Fruit fly (Drosophila melanogaster) whole organism, pupa: ENCODE results near the gene CAH7.

Experiments
- CG10348 ChIP-seq: fragments of 200-800 bp; sonication (Bioruptor generic); IDR thresholded peaks from 2 replicates; pipeline ENCODE4 v1.3.6; 2022; ENCODE audit warnings: missing biosample characterization, missing genetic modification characterization
- CG12605 ChIP-seq: fragments of 200-800 bp; sonication (Bioruptor generic); IDR thresholded peaks from 2 replicates; pipeline ENCODE4 v1.3.6; 2022; ENCODE audit warnings: missing biosample characterization, missing genetic modification characterization
- CG13204 ChIP-seq: fragments of 200-800 bp; sonication (Bioruptor generic); optimal IDR thresholded peaks from 2 replicates; lab custom pipeline; 2018; ENCODE audit warnings: missing biosample characterization, mild to moderate bottlenecking, missing genetic modification characterization, moderate library complexity
- CG14655 ChIP-seq: fragments of 200-800 bp; sonication (Bioruptor generic); optimal IDR thresholded peaks from 3 replicates; lab custom pipeline; 2017; ENCODE audit warnings: mild to moderate bottlenecking, missing biosample characterization, missing genetic modification reagents, missing genetic modification characterization
- CG15710 ChIP-seq: fragments of 200-800 bp; sonication (Bioruptor generic); optimal IDR thresholded peaks from 2 replicates; lab custom pipeline; 2018; ENCODE audit warnings: missing biosample characterization, mild to moderate bottlenecking, missing genetic modification characterization, moderate library complexity
- CG17806 ChIP-seq: fragments of 200-800 bp; sonication (Bioruptor generic); optimal IDR thresholded peaks from 2 replicates; lab custom pipeline; 2018; ENCODE audit warnings: missing biosample characterization, mild to moderate bottlenecking, missing genetic modification characterization, moderate library complexity
- CG32121 ChIP-seq: fragments of 200-800 bp; sonication (Bioruptor generic); IDR thresholded peaks from 2 replicates; pipeline ENCODE4 v1.3.6; 2022; ENCODE audit warnings: missing biosample characterization, missing genetic modification characterization
- CG34367 ChIP-seq: fragments of 200-800 bp; sonication (Bioruptor generic); optimal IDR thresholded peaks from 2 replicates; lab custom pipeline; 2018; ENCODE audit warnings: missing biosample characterization, mild to moderate bottlenecking, missing genetic modification characterization
- CG4496 ChIP-seq: fragments of 200-800 bp; sonication (Bioruptor generic); IDR thresholded peaks from 3 replicates; pipeline ENCODE4 v1.3.6; 2022; ENCODE audit warnings: missing biosample characterization, missing genetic modification characterization
- CG8159 ChIP-seq: fragments of 200-800 bp; sonication (Bioruptor generic); optimal IDR thresholded peaks from 3 replicates; lab custom pipeline; 2018; ENCODE audit warnings: missing biosample characterization, mild to moderate bottlenecking, missing genetic modification characterization, moderate library complexity
- CG8301 ChIP-seq: fragments of 200-800 bp; sonication (Bioruptor generic); optimal IDR thresholded peaks from 2 replicates; lab custom pipeline; 2018; ENCODE audit warnings: missing biosample characterization, mild to moderate bottlenecking, missing genetic modification characterization
- CG9948 ChIP-seq: fragments of 200-800 bp; sonication (Bioruptor generic); optimal IDR thresholded peaks from 2 replicates; lab custom pipeline; 2018; ENCODE audit warnings: missing biosample characterization, mild to moderate bottlenecking, missing genetic modification characterization, moderate library complexity
- D1 ChIP-seq: fragments of 200-800 bp; sonication (Bioruptor generic); optimal IDR thresholded peaks from 2 replicates; lab custom pipeline; 2018; ENCODE audit warnings: missing biosample characterization, mild to moderate bottlenecking, missing genetic modification characterization, moderate library complexity
- EcR ChIP-seq: fragments of 200-800 bp; sonication (Bioruptor generic); optimal IDR thresholded peaks from 3 replicates; lab custom pipeline; 2019; ENCODE audit warnings: missing biosample characterization, missing genetic modification characterization, mild to moderate bottlenecking, moderate library complexity, missing genetic modification reagents
- Ets98B ChIP-seq: fragments of 200-800 bp; sonication (Bioruptor generic); IDR thresholded peaks from 2 replicates; pipeline ENCODE4 v1.3.6; 2022; ENCODE audit warnings: missing biosample characterization, missing genetic modification characterization
- Pif1A ChIP-seq: fragments of 200-800 bp; sonication (Bioruptor generic); optimal IDR thresholded peaks from 3 replicates; lab custom pipeline; 2016; ENCODE audit warnings: missing biosample characterization, missing genetic modification characterization
- Pif1B ChIP-seq: fragments of 200-800 bp; sonication (Bioruptor generic); optimal IDR thresholded peaks from 3 replicates; lab custom pipeline; 2016; ENCODE audit warnings: missing biosample characterization, missing genetic modification characterization
- Snoo ChIP-seq: fragments of 200-800 bp; sonication (Bioruptor generic); optimal IDR thresholded peaks from 3 replicates; lab custom pipeline; 2017; ENCODE audit warnings: missing biosample characterization, mild to moderate bottlenecking, missing genetic modification characterization, inconsistent platforms
- fd96Ca ChIP-seq: fragments of 200-800 bp; sonication (Bioruptor generic); IDR thresholded peaks from 3 replicates; pipeline ENCODE4 v1.3.6; 2022; ENCODE audit warnings: missing biosample characterization, missing genetic modification characterization
- gl ChIP-seq: fragments of 200-800 bp; sonication (Bioruptor generic); optimal IDR thresholded peaks from 2 replicates; lab custom pipeline; 2018; ENCODE audit warnings: missing biosample characterization, mild to moderate bottlenecking, missing genetic modification characterization
- rn ChIP-seq: fragments of 200-800 bp; sonication (Bioruptor generic); IDR thresholded peaks from 2 replicates; pipeline ENCODE4 v1.3.6; 2022; ENCODE audit warnings: missing biosample characterization, missing genetic modification characterization

Gene CAH7

DNA sequence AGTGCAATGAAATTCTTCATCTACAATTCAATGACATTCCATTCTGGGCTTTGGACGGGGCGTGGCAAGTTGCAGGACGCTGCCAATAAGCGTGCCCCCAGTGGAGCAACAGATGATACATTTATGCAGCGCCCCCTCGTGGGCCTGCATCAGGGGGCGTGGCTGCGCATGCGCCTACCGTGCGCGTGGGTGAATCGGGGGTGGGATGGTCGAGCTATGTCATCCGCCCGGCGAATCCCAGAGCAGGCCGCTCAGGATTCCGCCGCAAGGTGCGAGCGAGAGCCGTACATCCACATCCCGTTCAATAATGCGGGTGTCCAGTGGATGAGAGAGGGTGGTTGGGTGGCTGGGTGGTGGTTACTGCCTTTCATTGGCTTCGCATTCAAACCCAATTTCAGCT lies 41.8 kb upstream of the CAH7 start:
- no peak for TF ChIP-seq CG34367 (tag; lab: Kevin White, UChicago)
- no peak for TF ChIP-seq CG14655 (GFP tag; lab: Kevin White, UChicago)
- TF ChIP-seq CG15710 (tag; lab: Kevin White, UChicago): no peak
- no peak for TF ChIP-seq fd96Ca (GFP tag; lab: Robert Waterston, UW)
- no peak for TF ChIP-seq Pif1A (GFP tag; lab: Kevin White, UChicago)
- TF ChIP-seq Pif1B: no peak
- TF ChIP-seq CG13204 (GFP tag; lab: Kevin White, UChicago): no peak
- no peak for TF ChIP-seq gl
- TF ChIP-seq CG9948: no peak
- TF ChIP-seq CG12605 (GFP tag; lab: Robert Waterston, UW): no peak
- no peak for TF ChIP-seq EcR (GFP tag; lab: Kevin White, UChicago)
- no peak for TF ChIP-seq rn (GFP tag; lab: Robert Waterston, UW)
- TF ChIP-seq CG32121 (GFP tag; lab: Robert Waterston, UW): no peak
- no peak for TF ChIP-seq Ets98B (GFP tag; lab: Robert Waterston, UW)
- TF ChIP-seq D1 (tag; lab: Kevin White, UChicago): no peak
- TF ChIP-seq CG8159: no peak
- TF ChIP-seq CG17806 (tag; lab: Kevin White, UChicago): no peak
- TF ChIP-seq CG10348: no peak

DNA sequence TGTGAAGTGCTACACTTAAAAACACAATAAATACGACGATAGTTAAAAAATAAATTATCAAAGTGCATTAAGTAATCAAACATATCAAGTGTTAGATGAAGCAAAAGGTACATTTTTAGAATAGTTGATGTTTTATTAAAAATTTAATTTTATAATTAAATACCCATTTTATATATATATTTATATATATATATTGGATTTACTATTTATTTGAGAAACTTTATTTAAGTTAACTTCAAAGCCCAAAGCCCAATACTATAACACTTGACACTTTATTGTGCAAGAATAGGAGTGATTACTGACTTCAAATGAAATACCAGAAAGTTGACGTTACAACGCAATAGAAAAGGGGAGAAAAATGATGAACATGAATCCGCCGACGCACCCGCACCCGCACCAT lies 41.2 kb upstream of the CAH7 start, which contains the start of gene nerfin-2:
Gene nerfin-2 (plus strand): TSS at position 301 of the 400 bp plus-strand sequence.
- no peak for TF ChIP-seq CG9948
- TF ChIP-seq Ets98B (GFP tag; lab: Robert Waterston, UW): no peak
- no peak for TF ChIP-seq CG14655 (GFP tag; lab: Kevin White, UChicago)
- no peak for TF ChIP-seq CG34367 (tag; lab: Kevin White, UChicago)
- no peak for TF ChIP-seq CG17806 (tag; lab: Kevin White, UChicago)
- no peak for TF ChIP-seq CG8301 (tag; lab: Kevin White, UChicago)
- no peak for TF ChIP-seq rn (GFP tag; lab: Robert Waterston, UW)
- no peak for TF ChIP-seq Snoo
- no peak for TF ChIP-seq CG8159
- TF ChIP-seq CG12605 (GFP tag; lab: Robert Waterston, UW): no peak
- TF ChIP-seq fd96Ca (GFP tag; lab: Robert Waterston, UW): no peak

DNA sequence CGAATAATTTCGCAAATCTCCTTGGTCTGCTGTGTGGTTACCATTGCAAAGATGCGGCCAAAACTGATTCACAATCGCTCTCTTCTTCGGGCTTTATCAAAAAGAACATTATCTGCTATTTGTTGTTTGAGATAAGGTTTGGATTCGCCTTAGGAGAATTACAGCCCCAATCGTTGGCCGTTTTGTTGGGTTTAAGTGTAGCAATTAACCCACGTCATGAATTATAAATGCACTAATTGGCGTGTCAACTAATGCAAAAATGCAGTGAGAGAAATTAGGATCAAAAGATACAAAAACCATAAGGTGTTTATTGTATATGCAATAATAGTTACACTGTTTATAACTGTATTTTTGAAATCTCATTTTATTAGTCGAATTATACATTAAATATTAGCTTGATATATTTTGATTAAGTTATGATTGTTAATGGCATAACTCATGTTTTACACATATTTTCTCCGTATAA lies 36.7 kb upstream of the CAH7 start, which contains the start of gene Alp13:
Gene Alp13 (minus strand): TSS at position 51 of the 466 bp plus-strand sequence.
- TF ChIP-seq Pif1A (GFP tag; lab: Kevin White, UChicago): no peak
- TF ChIP-seq EcR (GFP tag; lab: Kevin White, UChicago): no peak
- TF ChIP-seq CG8301 (tag; lab: Kevin White, UChicago): no peak
- no peak for TF ChIP-seq CG8159
- no peak for TF ChIP-seq D1 (tag; lab: Kevin White, UChicago)
- TF ChIP-seq rn (GFP tag; lab: Robert Waterston, UW): no peak
- TF ChIP-seq Snoo: no peak
- TF ChIP-seq CG34367 (tag; lab: Kevin White, UChicago): no peak
- no peak for TF ChIP-seq CG4496 (GFP tag; lab: Robert Waterston, UW)
- no peak for TF ChIP-seq gl
- TF ChIP-seq CG14655 (GFP tag; lab: Kevin White, UChicago): no peak
- no peak for TF ChIP-seq CG17806 (tag; lab: Kevin White, UChicago)
- no peak for TF ChIP-seq CG13204 (GFP tag; lab: Kevin White, UChicago)
- no peak for TF ChIP-seq CG9948
- TF ChIP-seq Ets98B (GFP tag; lab: Robert Waterston, UW): no peak
- no peak for TF ChIP-seq fd96Ca (GFP tag; lab: Robert Waterston, UW)
- TF ChIP-seq Pif1B: no peak
- TF ChIP-seq CG12605 (GFP tag; lab: Robert Waterston, UW): no peak
- TF ChIP-seq CG10348: no peak
- no peak for TF ChIP-seq CG32121 (GFP tag; lab: Robert Waterston, UW)

DNA sequence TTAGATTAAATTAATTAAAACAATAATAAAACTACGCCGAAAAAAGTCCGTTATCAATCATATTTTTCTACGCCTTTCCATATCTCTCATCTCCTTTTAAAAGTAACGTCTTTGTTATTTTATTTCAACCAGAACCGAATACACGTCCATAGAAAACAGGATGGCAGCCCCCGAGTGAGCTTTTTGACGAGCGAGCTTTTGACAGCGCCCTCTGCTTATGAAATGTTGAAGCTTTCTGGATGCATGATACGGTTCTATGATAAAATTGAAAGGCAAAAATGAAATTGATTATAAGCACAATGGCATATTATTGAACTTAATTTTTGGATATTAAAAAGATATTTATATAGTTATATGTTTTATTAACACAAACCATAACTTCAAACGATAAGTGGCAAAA lies 35.4 kb upstream of the CAH7 start:
- no peak for TF ChIP-seq EcR (GFP tag; lab: Kevin White, UChicago)
- TF ChIP-seq CG34367 (tag; lab: Kevin White, UChicago): no peak
- TF ChIP-seq CG13204 (GFP tag; lab: Kevin White, UChicago): no peak
- TF ChIP-seq Ets98B (GFP tag; lab: Robert Waterston, UW): no peak
- no peak for TF ChIP-seq CG8159
- no peak for TF ChIP-seq CG12605 (GFP tag; lab: Robert Waterston, UW)
- no peak for TF ChIP-seq CG4496 (GFP tag; lab: Robert Waterston, UW)
- TF ChIP-seq D1 (tag; lab: Kevin White, UChicago): peak; percentile 21

DNA sequence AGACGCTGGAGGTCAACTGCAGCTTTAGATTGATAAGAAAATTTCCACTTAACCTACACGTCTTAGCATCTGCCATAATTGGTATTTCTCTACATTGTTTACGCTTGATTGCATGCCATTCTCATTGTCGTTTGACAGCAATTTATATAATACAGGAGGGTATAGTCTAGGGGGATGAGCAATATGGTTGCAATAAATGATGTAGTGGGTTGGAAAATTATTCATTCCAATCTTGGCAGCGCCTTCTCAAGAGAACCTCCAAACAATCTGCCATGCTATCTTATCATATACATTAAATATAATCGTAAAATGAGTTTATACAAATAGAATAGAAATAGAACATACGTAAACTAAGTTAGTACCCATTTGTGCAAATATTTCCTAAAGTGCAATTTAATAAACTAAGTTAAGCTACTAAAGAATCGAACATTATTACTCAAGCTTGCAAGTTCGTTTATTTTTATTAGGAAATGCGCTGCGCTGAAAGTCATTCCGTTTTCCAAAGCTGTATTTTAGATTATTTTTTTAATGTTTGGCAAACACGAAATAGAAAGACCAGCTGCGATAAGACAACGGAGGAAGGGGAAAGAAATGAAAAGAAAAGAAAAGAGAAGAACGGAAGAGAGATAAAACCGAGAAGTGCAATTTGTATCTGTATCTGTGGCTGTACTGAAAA lies 33.4 kb upstream of the CAH7 start:
- TF ChIP-seq fd96Ca (GFP tag; lab: Robert Waterston, UW) (no peak), CG14655 (GFP tag; lab: Kevin White, UChicago) (no peak), CG10348 (no peak), CG4496 (GFP tag; lab: Robert Waterston, UW) (no peak)
- TF ChIP-seq, all 21 proteins: peak for 0

DNA sequence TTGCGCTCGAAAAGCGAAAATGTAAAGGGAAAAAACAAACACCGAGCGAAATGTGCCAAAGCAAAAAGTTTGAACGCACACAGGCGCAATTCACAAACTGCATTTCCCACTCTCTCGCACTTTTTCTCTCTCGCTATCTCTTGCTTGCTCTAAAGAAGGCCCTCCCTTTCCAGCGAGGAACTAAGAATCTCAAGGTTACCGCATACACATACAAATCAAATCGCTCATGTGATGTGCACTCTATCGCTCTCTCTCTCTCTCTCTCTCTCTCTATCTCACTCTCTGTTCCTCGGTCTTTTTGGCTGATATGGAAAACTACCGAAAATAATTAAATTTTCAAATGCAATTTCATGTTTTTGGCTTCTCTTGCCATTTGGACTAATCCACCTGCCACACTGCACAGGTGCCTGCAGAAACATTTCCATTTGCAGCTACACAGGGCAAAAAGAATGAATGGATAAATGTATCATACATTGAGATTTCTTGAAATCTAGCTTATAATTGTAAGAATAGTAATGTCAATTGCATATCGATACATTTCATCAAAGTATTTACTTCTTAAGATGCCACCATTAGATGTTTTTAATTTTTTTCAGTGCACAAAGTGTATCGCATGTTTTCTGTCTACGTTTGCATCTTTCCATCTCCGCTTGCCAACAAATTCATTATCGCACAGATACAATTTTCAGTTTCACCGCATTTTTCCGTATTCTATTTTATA lies 32.6 kb upstream of the CAH7 start:
- TF ChIP-seq CG8301 (tag; lab: Kevin White, UChicago) (peak; percentile 64), CG15710 (tag; lab: Kevin White, UChicago) (peak; percentile 70), fd96Ca (GFP tag; lab: Robert Waterston, UW) (no peak), CG10348 (peak; percentile 57), rn (GFP tag; lab: Robert Waterston, UW) (peak; percentile 54; the same call in 1 of the 2 replicates), Pif1A (GFP tag; lab: Kevin White, UChicago) (peak; percentile 66), CG13204 (GFP tag; lab: Kevin White, UChicago) (no peak), Snoo (peak; percentile 24), CG34367 (tag; lab: Kevin White, UChicago) (peak; percentile 78), D1 (tag; lab: Kevin White, UChicago) (no peak), gl (peak; percentile 37), CG17806 (tag; lab: Kevin White, UChicago) (peak; percentile 81), CG12605 (GFP tag; lab: Robert Waterston, UW) (peak; percentile 58), CG9948 (peak; percentile 81), CG14655 (GFP tag; lab: Kevin White, UChicago) (peak; percentile 54), CG4496 (GFP tag; lab: Robert Waterston, UW) (peak; percentile 87), Pif1B (peak; percentile 29), EcR (GFP tag; lab: Kevin White, UChicago) (peak; percentile 32), CG8159 (peak; percentile 71), Ets98B (GFP tag; lab: Robert Waterston, UW) (peak; percentile 85), CG32121 (GFP tag; lab: Robert Waterston, UW) (peak; percentile 88)
